Worm (Caenorhabditis elegans) whole organism, L4 larva: ENCODE measurements around the gene sra-13.
A peak's percentile ranks its signal among the peaks of the same experiment; 100 is the strongest.

Source experiments
- F10B5.3 ChIP-seq: sonication (generic microtip); optimal IDR thresholded peaks from 2 replicates; lab custom pipeline; 2016; ENCODE audit warnings: mild to moderate bottlenecking, missing genetic modification characterization, missing compliant biosample characterization
- F37D6.2 ChIP-seq: sonication (generic microtip); optimal IDR thresholded peaks from 2 replicates; lab custom pipeline; 2016; ENCODE audit warnings: mild to moderate bottlenecking, missing genetic modification characterization, missing compliant biosample characterization
- R02D3.7 ChIP-seq: fragments of 150-350 bp; sonication (generic microtip); optimal IDR thresholded peaks from 3 replicates; lab custom pipeline; 2014; ENCODE audit warnings: missing biosample characterization, missing genetic modification characterization
- Y75B8A.6 ChIP-seq: fragments of 200-800 bp; sonication (Bioruptor generic); IDR thresholded peaks from 2 replicates; pipeline ENCODE4 v1.3.6; 2022; ENCODE audit warnings: missing genetic modification reagents, missing genetic modification characterization, missing compliant biosample characterization
- ZK546.5 ChIP-seq, 2 experiments: sonication (generic microtip); optimal IDR thresholded peaks; 2 replicates each; lab custom pipeline; 2017; ENCODE audit warnings: missing biosample characterization in 2 of 2, missing genetic modification characterization in 2 of 2
- aha-1 ChIP-seq: fragments of 150-350 bp; peaks from one replicate; lab custom pipeline; 2014; ENCODE audit warnings: missing biosample characterization, missing genetic modification characterization
- arid-1 ChIP-seq: fragments of 200-800 bp; sonication (Bioruptor generic); conservative IDR thresholded peaks from 2 replicates; pipeline ENCODE4 v1.3.6; 2022; ENCODE audit warnings: missing genetic modification reagents, missing genetic modification characterization, missing compliant biosample characterization
- ceh-28 ChIP-seq: fragments of 150-350 bp; optimal IDR thresholded peaks from 2 replicates; lab custom pipeline; 2014; ENCODE audit warnings: missing biosample characterization, missing genetic modification reagents, missing genetic modification characterization
- cey-2 ChIP-seq: sonication (generic microtip); optimal IDR thresholded peaks from 3 replicates; lab custom pipeline; 2017; ENCODE audit warnings: missing genetic modification characterization, mild to moderate bottlenecking, missing compliant biosample characterization, antibody characterized with exemption, borderline replicate concordance; ENCODE audit not compliant: insufficient read depth
- daf-19 ChIP-seq: fragments of 200-800 bp; sonication (Bioruptor generic); conservative IDR thresholded peaks from 2 replicates; pipeline ENCODE4 v1.3.6; 2022; ENCODE audit warnings: missing genetic modification characterization, missing compliant biosample characterization
- dmd-6 ChIP-seq: fragments of 200-800 bp; sonication (Bioruptor generic); IDR thresholded peaks from 2 replicates; pipeline ENCODE4 v1.3.6; 2022; ENCODE audit warnings: missing genetic modification reagents, missing genetic modification characterization, missing compliant biosample characterization
- dmd-9 ChIP-seq: fragments of 200-800 bp; sonication (Bioruptor generic); IDR thresholded peaks from 2 replicates; pipeline ENCODE4 v1.3.6; 2022; ENCODE audit warnings: missing genetic modification reagents, missing genetic modification characterization, missing compliant biosample characterization
- dpl-1 ChIP-seq: fragments of 150-350 bp; optimal IDR thresholded peaks from 2 replicates; lab custom pipeline; 2014; ENCODE audit warnings: missing biosample characterization, missing genetic modification reagents, missing genetic modification characterization
- duxl-1 ChIP-seq: sonication (generic microtip); optimal IDR thresholded peaks from 2 replicates; lab custom pipeline; 2016; ENCODE audit warnings: mild to moderate bottlenecking, missing genetic modification characterization, moderate library complexity, missing compliant biosample characterization; ENCODE audit not compliant: poor library complexity
- egl-27 ChIP-seq: sonication (generic microtip); optimal IDR thresholded peaks from 3 replicates; lab custom pipeline; 2017; ENCODE audit warnings: missing biosample characterization, missing genetic modification reagents, missing genetic modification characterization
- egl-43 ChIP-seq: fragments of 200-800 bp; sonication (Bioruptor generic); IDR thresholded peaks from 2 replicates; pipeline ENCODE4 v1.3.6; 2022; ENCODE audit warnings: missing genetic modification reagents, missing genetic modification characterization, missing compliant biosample characterization
- fos-1 ChIP-seq: fragments of 150-350 bp; optimal IDR thresholded peaks from 2 replicates; lab custom pipeline; 2014; ENCODE audit warnings: missing biosample characterization, missing genetic modification characterization
- gei-8 ChIP-seq: fragments of 200-800 bp; sonication (Bioruptor generic); optimal IDR thresholded peaks from 2 replicates; lab custom pipeline; 2018; ENCODE audit warnings: mild to moderate bottlenecking, missing genetic modification characterization, missing compliant biosample characterization
- hif-1 ChIP-seq, 2 experiments: sonication (generic microtip); optimal IDR thresholded peaks; 2 replicates each; lab custom pipeline; 2016 to 2017; ENCODE audit warnings: missing compliant biosample characterization in 2 of 2, missing genetic modification characterization in 2 of 2, missing genetic modification reagents in 2 of 2, missing genotype in 2 of 2, mild to moderate bottlenecking in 1 of 2
- hlh-11 ChIP-seq: fragments of 200-800 bp; sonication (Bioruptor generic); optimal IDR thresholded peaks from 2 replicates; lab custom pipeline; 2018; ENCODE audit warnings: mild to moderate bottlenecking, missing genetic modification characterization, missing compliant biosample characterization
- hlh-30 ChIP-seq: sonication (generic microtip); optimal IDR thresholded peaks from 2 replicates; lab custom pipeline; 2017; ENCODE audit warnings: antibody characterized with exemption, mild to moderate bottlenecking, missing genetic modification characterization, missing compliant biosample characterization; ENCODE audit not compliant: insufficient read depth
- hmg-1.1 ChIP-seq: fragments of 200-800 bp; sonication (Bioruptor generic); IDR thresholded peaks from 2 replicates; pipeline ENCODE4 v1.3.6; 2022; ENCODE audit warnings: missing genetic modification reagents, missing genetic modification characterization, missing compliant biosample characterization
- lin-1 ChIP-seq: fragments of 200-800 bp; sonication (Bioruptor generic); IDR thresholded peaks from 2 replicates; pipeline ENCODE4 v1.3.6; 2022; ENCODE audit warnings: missing genetic modification reagents, missing genetic modification characterization, missing compliant biosample characterization
- lin-15B ChIP-seq: fragments of 150-350 bp; sonication (generic microtip); optimal IDR thresholded peaks from 3 replicates; lab custom pipeline; 2014; ENCODE audit warnings: missing biosample characterization, missing genetic modification characterization
- lir-3 ChIP-seq: sonication (generic microtip); optimal IDR thresholded peaks from 2 replicates; lab custom pipeline; 2016; ENCODE audit warnings: mild to moderate bottlenecking, missing genetic modification characterization, missing compliant biosample characterization
- lsy-2 ChIP-seq, 2 experiments: fragments of 150-350 bp in 1 of 2; sonication (generic microtip) in 1 of 2; optimal IDR thresholded peaks; 2 replicates each; lab custom pipeline; 2014 to 2017; ENCODE audit warnings: missing biosample characterization in 2 of 2, missing genetic modification characterization in 2 of 2
- madf-5 ChIP-seq, 2 experiments: fragments of 200-800 bp; sonication (Bioruptor generic); IDR thresholded peaks; 2 replicates each; pipeline ENCODE4 v1.3.6; 2022; ENCODE audit warnings: missing compliant biosample characterization in 2 of 2, missing genetic modification characterization in 2 of 2
- mdl-1 ChIP-seq, 2 experiments: fragments of 150-350 bp in 1 of 2; sonication (generic microtip) in 1 of 2; optimal IDR thresholded peaks; 2 replicates each; lab custom pipeline; 2014 to 2017; ENCODE audit warnings: missing biosample characterization in 2 of 2, missing genetic modification characterization in 2 of 2
- mdt-29 ChIP-seq: fragments of 200-800 bp; sonication (Bioruptor generic); IDR thresholded peaks from 2 replicates; pipeline ENCODE4 v1.3.6; 2022; ENCODE audit warnings: missing genetic modification reagents, missing genetic modification characterization, missing compliant biosample characterization
- mep-1 ChIP-seq: fragments of 150-350 bp; sonication (generic microtip); optimal IDR thresholded peaks from 3 replicates; lab custom pipeline; 2014; ENCODE audit warnings: missing biosample characterization, missing genetic modification characterization
- mes-2 ChIP-seq: sonication (generic microtip); optimal IDR thresholded peaks from 2 replicates; lab custom pipeline; 2016; ENCODE audit warnings: missing genotype, mild to moderate bottlenecking, missing genetic modification characterization, missing compliant biosample characterization; ENCODE audit not compliant: poor library complexity, severe bottlenecking
- mxl-3 ChIP-seq: fragments of 200-800 bp; sonication (Bioruptor generic); optimal IDR thresholded peaks from 2 replicates; lab custom pipeline; 2018; ENCODE audit warnings: mild to moderate bottlenecking, missing genetic modification characterization, missing compliant biosample characterization
- nhr-10 ChIP-seq: fragments of 150-350 bp; optimal IDR thresholded peaks from 2 replicates; lab custom pipeline; 2014; ENCODE audit warnings: missing biosample characterization, missing genetic modification characterization
- nhr-25 ChIP-seq: sonication (generic microtip); optimal IDR thresholded peaks from 2 replicates; lab custom pipeline; 2017; ENCODE audit warnings: missing genetic modification characterization, mild to moderate bottlenecking, missing compliant biosample characterization, antibody characterized with exemption, moderate library complexity, borderline replicate concordance; ENCODE audit not compliant: insufficient read depth
- nhr-28 ChIP-seq: fragments of 150-350 bp; optimal IDR thresholded peaks from 2 replicates; lab custom pipeline; 2014; ENCODE audit warnings: missing biosample characterization, missing genetic modification characterization
- nhr-41 ChIP-seq: fragments of 200-800 bp; sonication (Bioruptor generic); IDR thresholded peaks from 2 replicates; pipeline ENCODE4 v1.3.6; 2022; ENCODE audit warnings: missing genetic modification reagents, missing genetic modification characterization, missing compliant biosample characterization
- nhr-42 ChIP-seq: fragments of 200-800 bp; sonication (Bioruptor generic); IDR thresholded peaks from 2 replicates; pipeline ENCODE4 v1.3.6; 2022; ENCODE audit warnings: missing genetic modification characterization, missing compliant biosample characterization
- pha-4 ChIP-seq, 2 experiments: fragments of 150-350 bp in 1 of 2; fragments of 200-800 bp in 1 of 2; sonication (Bioruptor generic) in 1 of 2; IDR thresholded peaks in 1 of 2; optimal IDR thresholded peaks in 1 of 2; 2 replicates each; pipeline versions ENCODE4 v1.3.6 to Lab custom; 2014 to 2022; ENCODE audit warnings: missing genetic modification characterization in 2 of 2, missing genetic modification reagents in 2 of 2, missing biosample characterization in 1 of 2, missing compliant biosample characterization in 1 of 2
- set-16 ChIP-seq: fragments of 200-800 bp; sonication (Bioruptor generic); IDR thresholded peaks from 2 replicates; pipeline ENCODE4 v1.3.6; 2022; ENCODE audit warnings: missing genetic modification reagents, missing genetic modification characterization, missing compliant biosample characterization
- skn-1 ChIP-seq: fragments of 150-350 bp; optimal IDR thresholded peaks from 2 replicates; lab custom pipeline; 2014; ENCODE audit warnings: missing biosample characterization, missing genetic modification characterization
- snpc-1.2 ChIP-seq: fragments of 200-800 bp; sonication (Bioruptor generic); IDR thresholded peaks from 2 replicates; pipeline ENCODE4 v1.3.6; 2022; ENCODE audit warnings: missing genetic modification reagents, missing genetic modification characterization, missing compliant biosample characterization
- tra-1 ChIP-seq: fragments of 200-800 bp; sonication (Bioruptor generic); IDR thresholded peaks from 2 replicates; pipeline ENCODE4 v1.3.6; 2022; ENCODE audit warnings: missing genetic modification reagents, missing genetic modification characterization, missing compliant biosample characterization
- zag-1 ChIP-seq: fragments of 150-350 bp; optimal IDR thresholded peaks from 2 replicates; lab custom pipeline; 2014; ENCODE audit warnings: missing biosample characterization, missing genetic modification characterization
- zfp-2 ChIP-seq: sonication (generic microtip); optimal IDR thresholded peaks from 2 replicates; lab custom pipeline; 2016; ENCODE audit warnings: mild to moderate bottlenecking, missing genetic modification characterization, missing compliant biosample characterization
- zfp-3 ChIP-seq: fragments of 200-800 bp; sonication (Bioruptor generic); conservative IDR thresholded peaks from 2 replicates; pipeline ENCODE4 v1.3.6; 2022; ENCODE audit warnings: missing genetic modification reagents, missing genetic modification characterization, missing compliant biosample characterization
- ztf-11 ChIP-seq: fragments of 150-350 bp; optimal IDR thresholded peaks from 2 replicates; lab custom pipeline; 2014; ENCODE audit warnings: missing biosample characterization, missing genetic modification characterization

The sra-13 gene

DNA sequence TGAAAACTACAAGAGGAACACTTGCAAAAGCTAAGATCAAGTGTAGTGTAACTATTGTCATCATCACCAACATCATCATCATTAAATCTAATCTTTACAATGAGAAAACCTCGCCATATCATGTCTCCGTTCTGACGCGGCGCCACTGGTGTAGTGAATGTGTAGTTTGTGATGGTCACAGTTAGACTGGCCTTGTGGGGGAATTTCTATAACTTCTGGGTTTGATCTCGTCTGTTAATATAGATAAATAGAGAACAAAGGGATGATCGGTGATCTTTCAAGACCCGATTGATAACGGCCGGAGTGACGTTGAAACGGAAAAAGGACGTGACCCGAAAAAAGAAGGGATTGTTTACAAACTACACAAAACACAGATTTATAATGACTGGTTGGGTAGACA, 33.3 kb downstream of the sra-13 start:
- TF ChIP-seq lsy-2 (tag; optimal IDR thresholded peaks at IDR 0.05; lab: Kevin White, UChicago) (peak in 1 of 2 experiments; percentile 9), mdl-1 (tag; optimal IDR thresholded peaks at IDR 0.05; lab: Kevin White, UChicago) (peak in 1 of 2 experiments; percentile 67), cey-2 (tag; lab: Kevin White, UChicago) (peak; percentile 57), hlh-30 (tag; lab: Kevin White, UChicago) (peak; percentile 47), Y75B8A.6 (GFP tag; lab: Robert Waterston, UW) (no peak), nhr-41 (GFP tag; lab: Robert Waterston, UW) (no peak), nhr-28 (tag; lab: Kevin White, UChicago) (peak; percentile 97), aha-1 (tag; lab: Kevin White, UChicago) (peak; percentile 5), zag-1 (no peak), dmd-6 (GFP tag; lab: Robert Waterston, UW) (peak; percentile 18; the same call in 1 of the 2 replicates), nhr-25 (tag; lab: Kevin White, UChicago) (peak; percentile 34), hlh-11 (tag; lab: Kevin White, UChicago) (peak; percentile 61), nhr-10 (peak; percentile 51), ZK546.5 (tag; optimal IDR thresholded peaks at IDR 0.05; lab: Kevin White, UChicago) (no peak), dpl-1 (GFP tag; lab: Kevin White, UChicago) (no peak), mep-1 (tag; lab: Kevin White, UChicago) (peak; percentile 37)

DNA sequence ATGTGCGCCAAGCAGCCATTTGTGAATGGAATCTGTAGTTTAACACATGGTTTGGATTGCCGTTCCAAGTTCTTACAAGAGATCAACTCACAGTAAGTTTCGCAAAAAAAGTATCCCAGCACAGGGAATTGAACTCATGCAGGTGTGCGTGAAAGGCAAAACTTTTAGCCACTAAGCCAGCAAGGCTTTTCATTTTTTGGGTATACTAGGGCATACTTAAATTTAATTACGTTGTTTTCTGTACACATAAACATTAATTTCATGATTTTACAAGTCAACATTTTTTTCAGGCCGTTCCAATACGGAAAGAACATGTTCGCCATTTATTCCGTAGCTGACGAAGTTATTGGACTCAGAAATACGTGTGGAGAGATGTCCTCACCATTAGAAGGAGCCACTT, 34.0 kb downstream of the sra-13 start:
- TF ChIP-seq zfp-3 (GFP tag; lab: Robert Waterston, UW) (peak; percentile 79; the same call in 1 of the 2 replicates), madf-5 (GFP tag; IDR thresholded peaks at IDR 0.05; lab: Robert Waterston, UW) (peak; percentile 72 to 77; a peak in 3 of 4 replicates), hmg-1.1 (GFP tag; lab: Robert Waterston, UW) (peak; percentile 50), nhr-10 (no peak), F10B5.3 (tag; lab: Kevin White, UChicago) (peak; percentile 79), duxl-1 (tag; lab: Kevin White, UChicago) (peak; percentile 80), skn-1 (tag; lab: Kevin White, UChicago) (no peak), arid-1 (GFP tag; lab: Robert Waterston, UW) (peak; percentile 96), lin-15B (no peak), lsy-2 (tag; optimal IDR thresholded peaks at IDR 0.05; lab: Kevin White, UChicago) (peak in 1 of 2 experiments; percentile 32), set-16 (no peak), hlh-30 (tag; lab: Kevin White, UChicago) (no peak), lin-1 (GFP tag; lab: Robert Waterston, UW) (peak; percentile 75), egl-27 (no peak), tra-1 (GFP tag; lab: Robert Waterston, UW) (peak; percentile 79), mes-2 (tag; lab: Kevin White, UChicago) (peak; percentile 79), F37D6.2 (tag; lab: Kevin White, UChicago) (no peak), R02D3.7 (tag; lab: Kevin White, UChicago) (peak; percentile 21), mxl-3 (peak; percentile 50), ztf-11 (tag; lab: Kevin White, UChicago) (no peak), zfp-2 (tag; lab: Kevin White, UChicago) (no peak), mep-1 (tag; lab: Kevin White, UChicago) (no peak), snpc-1.2 (GFP tag; lab: Robert Waterston, UW) (peak; percentile 85), dmd-9 (GFP tag; lab: Robert Waterston, UW) (peak; percentile 72), gei-8 (GFP tag; lab: Kevin White, UChicago) (peak; percentile 78), dpl-1 (GFP tag; lab: Kevin White, UChicago) (no peak), hif-1 (tag; optimal IDR thresholded peaks at IDR 0.05; lab: Kevin White, UChicago) (peak in 1 of 2 experiments; percentile 35), egl-43 (GFP tag; lab: Robert Waterston, UW) (peak; percentile 93), ceh-28 (tag; lab: Kevin White, UChicago) (no peak), lir-3 (tag; lab: Kevin White, UChicago) (peak; percentile 85), daf-19 (GFP tag; lab: Robert Waterston, UW) (peak; percentile 86), fos-1 (tag; lab: Kevin White, UChicago) (no peak), nhr-42 (GFP tag; lab: Robert Waterston, UW) (peak; percentile 82; the same call in 1 of the 2 replicates), mdt-29 (GFP tag; lab: Robert Waterston, UW) (peak; percentile 69; the same call in 1 of the 2 replicates), pha-4 (GFP tag; IDR thresholded peaks at IDR 0.05; lab: Robert Waterston, UW) (peak; percentile 92), pha-4 (tag; optimal IDR thresholded peaks at IDR 0.05; lab: Kevin White, UChicago) (no peak), Y75B8A.6 (GFP tag; lab: Robert Waterston, UW) (peak; percentile 82; the same call in 1 of the 2 replicates)
